Fruit fly (Drosophila melanogaster): ENCODE results near the gene CG9147.

The CG9147 gene

dm6 chr2L:6051212-6051621 is 14.6 kb upstream of the CG9147 start (continued):
- TF ChIP-seq CG4707 (GFP tag; optimal IDR thresholded peaks at IDR 0.05) = peak; percentile 89
- TF ChIP-seq CG13123 (GFP tag; optimal IDR thresholded peaks at IDR 0.05) = peak; percentile 77
- peak; percentile 77 for TF ChIP-seq Adf1 (GFP tag; IDR thresholded peaks at IDR 0.05)
- TF ChIP-seq Ssrp (tag; optimal IDR thresholded peaks at IDR 0.05) = peak; percentile 91
- TF ChIP-seq CG1602 (GFP tag; optimal IDR thresholded peaks at IDR 0.05) = peak; percentile 87
- peak; percentile 41; the same call in 1 of the 2 replicates for TF ChIP-seq CG4404 (GFP tag; IDR thresholded peaks at IDR 0.05)
- TF ChIP-seq tll (GFP tag; optimal IDR thresholded peaks at IDR 0.05) = peak in 1 of 2 experiments; percentile 27
- TF ChIP-seq CG17568 (GFP tag; optimal IDR thresholded peaks at IDR 0.05) = no peak
- peak; percentile 92 for TF ChIP-seq CG34422 (GFP tag; IDR thresholded peaks at IDR 0.05)
- 0 out of 3 replicates have a peak, but pooled peaks have one; percentile 76 for TF ChIP-seq CG7357 (GFP tag; IDR thresholded peaks at IDR 0.05)
- TF ChIP-seq Med (GFP tag) = peak; percentile 100
- TF ChIP-seq CG6765 (GFP tag; optimal IDR thresholded peaks at IDR 0.05) = peak; percentile 96
- no peak for TF ChIP-seq eve (GFP tag; optimal IDR thresholded peaks at IDR 0.05)
- peak; percentile 90 for TF ChIP-seq pum (GFP tag; optimal IDR thresholded peaks at IDR 0.05)
- TF ChIP-seq CG8765 (GFP tag; IDR thresholded peaks at IDR 0.05) = peak; percentile 73
- peak; percentile 97 for TF ChIP-seq chm (GFP tag; IDR thresholded peaks at IDR 0.05)
- peak; percentile 29 for TF ChIP-seq bigmax (GFP tag; optimal IDR thresholded peaks at IDR 0.05)
- TF ChIP-seq CG2199 (GFP tag; IDR thresholded peaks at IDR 0.05) = peak; percentile 89; the same call in 2 of the 3 replicates
- peak; percentile 84 for TF ChIP-seq Taf1 (GFP tag; IDR thresholded peaks at IDR 0.05)
- peak; percentile 84 for TF ChIP-seq cas (GFP tag; IDR thresholded peaks at IDR 0.05)
- TF ChIP-seq wek (GFP tag; optimal IDR thresholded peaks at IDR 0.05) = peak; percentile 91
- TF ChIP-seq oc (tag; optimal IDR thresholded peaks at IDR 0.05) = peak; percentile 96
- peak; percentile 94 for TF ChIP-seq Bteb2 (GFP tag; optimal IDR thresholded peaks at IDR 0.05)
- TF ChIP-seq ken (GFP tag; IDR thresholded peaks at IDR 0.05) = peak; percentile 93
- peak; percentile 93 for TF ChIP-seq az2 (GFP tag; optimal IDR thresholded peaks at IDR 0.05)
- peak; percentile 96 for TF ChIP-seq CG15269 (tag; optimal IDR thresholded peaks at IDR 0.05)
- TF ChIP-seq CG2202 (tag; optimal IDR thresholded peaks at IDR 0.05) = peak; percentile 95
- peak; percentile 95 for TF ChIP-seq Oli (tag; optimal IDR thresholded peaks at IDR 0.05)
- no peak for TF ChIP-seq pan (optimal IDR thresholded peaks at IDR 0.05)
- TF ChIP-seq pan (GFP tag; optimal IDR thresholded peaks at IDR 0.05 in 1 of 2, IDR thresholded peaks at IDR 0.05 in 1 of 2) = peak in 1 of 2 experiments; percentile 94
- TF ChIP-seq CG2120 (GFP tag; optimal IDR thresholded peaks at IDR 0.05) = peak; percentile 95
- peak; percentile 93 for TF ChIP-seq mam (GFP tag; optimal IDR thresholded peaks at IDR 0.05)
- peak; percentile 90 for TF ChIP-seq CG5245 (GFP tag; optimal IDR thresholded peaks at IDR 0.05)
- TF ChIP-seq Bdp1 (GFP tag; optimal IDR thresholded peaks at IDR 0.05) = peak; percentile 85
- TF ChIP-seq CG17912 (GFP tag; optimal IDR thresholded peaks at IDR 0.05) = peak; percentile 90
- no peak for TF ChIP-seq CG15479 (GFP tag; optimal IDR thresholded peaks at IDR 0.05)
- peak; percentile 95 for TF ChIP-seq onecut (GFP tag; IDR thresholded peaks at IDR 0.05)
- TF ChIP-seq ranshi (GFP tag; IDR thresholded peaks at IDR 0.05) = peak; percentile 93
- TF ChIP-seq CG17359 (tag; optimal IDR thresholded peaks at IDR 0.05) = peak; percentile 97
- TF ChIP-seq disco-r (GFP tag; optimal IDR thresholded peaks at IDR 0.05) = peak; percentile 87
- peak; percentile 95 for TF ChIP-seq CG16863 (GFP tag; optimal IDR thresholded peaks at IDR 0.05)
- TF ChIP-seq Dp (GFP tag; optimal IDR thresholded peaks at IDR 0.05) = no peak
- TF ChIP-seq nom (GFP tag; optimal IDR thresholded peaks at IDR 0.05) = peak; percentile 93
- TF ChIP-seq E2f2 (GFP tag; IDR thresholded peaks at IDR 0.05) = peak; percentile 80
- peak; percentile 91 for TF ChIP-seq Mad (GFP tag; optimal IDR thresholded peaks at IDR 0.05)
- TF ChIP-seq Usf (GFP tag; optimal IDR thresholded peaks at IDR 0.05) = peak; percentile 75
- peak; percentile 98 for TF ChIP-seq gro (GFP tag; optimal IDR thresholded peaks at IDR 0.05)
- peak; percentile 98 for TF ChIP-seq gem (tag; optimal IDR thresholded peaks at IDR 0.05)
- peak; percentile 97 for TF ChIP-seq CG7556 (GFP tag; optimal IDR thresholded peaks at IDR 0.05)
- TF ChIP-seq CG12155 (GFP tag; optimal IDR thresholded peaks at IDR 0.05) = peak; percentile 89
- peak; percentile 92 for TF ChIP-seq CG3407 (GFP tag; optimal IDR thresholded peaks at IDR 0.05)

Data from whole organism, embryonic.